Fruit fly (Drosophila melanogaster) whole organism, wandering third instar larva: ENCODE measurements around the gene Osi9.
A peak's percentile ranks its signal among the peaks of the same experiment; 100 is the strongest.

Experiments used
- Abd-B ChIP-seq: fragments of >200 bp; optimal IDR thresholded peaks from 2 replicates; lab custom pipeline; 2017; ENCODE audit warnings: missing biosample characterization, missing genetic modification characterization
- CG32264 ChIP-seq: fragments of 200-800 bp; sonication (Bioruptor generic); optimal IDR thresholded peaks from 2 replicates; lab custom pipeline; 2016; ENCODE audit warnings: missing biosample characterization, missing genetic modification characterization
- CG9705 ChIP-seq: fragments of 200-800 bp; sonication (Bioruptor generic); optimal IDR thresholded peaks from 2 replicates; lab custom pipeline; 2018; ENCODE audit warnings: missing biosample characterization, mild to moderate bottlenecking, missing genetic modification characterization
- CrebA ChIP-seq: fragments of 200-800 bp; sonication (Bioruptor generic); optimal IDR thresholded peaks from 2 replicates; lab custom pipeline; 2016; ENCODE audit warnings: missing biosample characterization, mild to moderate bottlenecking, missing genetic modification characterization, borderline replicate concordance
- Dfd ChIP-seq: fragments of >200 bp; optimal IDR thresholded peaks from 2 replicates; lab custom pipeline; 2017; ENCODE audit warnings: missing biosample characterization, missing genetic modification characterization
- Dif ChIP-seq: fragments of 200-275, 200-300 bp; sonication (Bioruptor generic); optimal IDR thresholded peaks from 2 replicates; lab custom pipeline; 2018; ENCODE audit warnings: missing biosample characterization, missing genetic modification characterization; ENCODE audit not compliant: partially characterized antibody
- GATAd ChIP-seq: sonication (Bioruptor generic); optimal IDR thresholded peaks from 2 replicates; lab custom pipeline; 2016; ENCODE audit warnings: missing biosample characterization, missing genetic modification characterization
- HLH106 ChIP-seq: fragments of 200-800 bp; optimal IDR thresholded peaks from 3 replicates; lab custom pipeline; 2019; ENCODE audit warnings: missing biosample characterization, mild to moderate bottlenecking, missing genetic modification characterization, moderate library complexity
- Hr78 ChIP-seq: fragments of >200 bp; optimal IDR thresholded peaks from 2 replicates; lab custom pipeline; 2017; ENCODE audit warnings: missing biosample characterization, missing genetic modification characterization
- Hr83 ChIP-seq: fragments of 200-300 bp; sonication (Bioruptor generic); optimal IDR thresholded peaks from 2 replicates; lab custom pipeline; 2016; ENCODE audit warnings: missing biosample characterization, mild to moderate bottlenecking, missing genetic modification characterization, moderate library complexity; ENCODE audit not compliant: poor library complexity, severe bottlenecking
- Jra ChIP-seq: sonication (Bioruptor generic); optimal IDR thresholded peaks from 2 replicates; lab custom pipeline; 2016; ENCODE audit warnings: missing biosample characterization, missing genetic modification characterization
- Mio ChIP-seq: sonication (Bioruptor generic); optimal IDR thresholded peaks from 2 replicates; lab custom pipeline; 2016; ENCODE audit warnings: missing biosample characterization, missing genetic modification characterization
- Myc ChIP-seq: fragments of >200 bp; optimal IDR thresholded peaks from 2 replicates; lab custom pipeline; 2017
- N ChIP-seq: fragments of >200 bp; optimal IDR thresholded peaks from 2 replicates; lab custom pipeline; 2018; ENCODE audit warnings: missing biosample characterization, missing external identifiers, missing genetic modification characterization
- OdsH ChIP-seq: fragments of 200-800 bp; sonication (Bioruptor generic); optimal IDR thresholded peaks from 2 replicates; lab custom pipeline; 2016; ENCODE audit warnings: missing biosample characterization, mild to moderate bottlenecking, missing genetic modification characterization
- Vsx2 ChIP-seq: fragments of 200-300, 225-300 bp; sonication (Bioruptor generic); optimal IDR thresholded peaks from 2 replicates; lab custom pipeline; 2018; ENCODE audit warnings: missing biosample characterization, missing genetic modification characterization; ENCODE audit not compliant: partially characterized antibody
- br ChIP-seq: fragments of 200-800 bp; sonication (Bioruptor generic); optimal IDR thresholded peaks from 2 replicates; lab custom pipeline; 2016; ENCODE audit warnings: missing biosample characterization, missing genetic modification characterization
- brk ChIP-seq: fragments of 200-800 bp; sonication (Bioruptor generic); optimal IDR thresholded peaks from 2 replicates; lab custom pipeline; 2016; ENCODE audit warnings: missing biosample characterization, mild to moderate bottlenecking, missing genetic modification characterization
- dl ChIP-seq, 2 experiments: fragments of 175-275, 200-275 bp in 1 of 2; fragments of 200-275 bp in 1 of 2; sonication (Bioruptor generic); optimal IDR thresholded peaks; lab custom pipeline; 2018; ENCODE audit warnings: mild to moderate bottlenecking in 2 of 2, missing biosample characterization in 2 of 2, missing genetic modification characterization in 2 of 2, moderate library complexity in 2 of 2; ENCODE audit not compliant: partially characterized antibody in 2 of 2, insufficient read depth in 1 of 2
- dmrt93B ChIP-seq: fragments of 200-800 bp; sonication (Bioruptor generic); optimal IDR thresholded peaks from 2 replicates; lab custom pipeline; 2018; ENCODE audit warnings: missing biosample characterization, mild to moderate bottlenecking, missing genetic modification characterization
- dsf ChIP-seq: sonication (Bioruptor generic); optimal IDR thresholded peaks from 2 replicates; lab custom pipeline; 2016; ENCODE audit warnings: missing biosample characterization, missing genetic modification characterization, borderline replicate concordance
- ey ChIP-seq: fragments of 200-800 bp; sonication (Bioruptor generic); optimal IDR thresholded peaks from 2 replicates; lab custom pipeline; 2016; ENCODE audit warnings: missing biosample characterization, missing genetic modification characterization
- foxo ChIP-seq, 2 experiments: fragments of 200-800 bp; sonication (Bioruptor generic); optimal IDR thresholded peaks; 2 replicates in 1 of 2; 3 replicates in 1 of 2; lab custom pipeline; 2016 to 2017; ENCODE audit warnings: missing biosample characterization in 2 of 2, missing genetic modification characterization in 2 of 2
- fru ChIP-seq: fragments of 200-800 bp; sonication (Bioruptor generic); optimal IDR thresholded peaks from 3 replicates; lab custom pipeline; 2016; ENCODE audit warnings: missing biosample characterization, mild to moderate bottlenecking, missing genetic modification characterization
- h ChIP-seq: fragments of 200-800 bp; sonication (Bioruptor generic); optimal IDR thresholded peaks from 3 replicates; lab custom pipeline; 2016; ENCODE audit warnings: missing biosample characterization, mild to moderate bottlenecking, missing genetic modification characterization
- jim ChIP-seq: fragments of 175-275, 200-325 bp; sonication (Bioruptor generic); optimal IDR thresholded peaks from 2 replicates; lab custom pipeline; 2016; ENCODE audit warnings: missing biosample characterization, mild to moderate bottlenecking, missing genetic modification characterization
- lola ChIP-seq: fragments of >200 bp; optimal IDR thresholded peaks from 2 replicates; lab custom pipeline; 2017; ENCODE audit warnings: missing biosample characterization, missing genetic modification characterization
- pan ChIP-seq: fragments of >200 bp; optimal IDR thresholded peaks from 2 replicates; lab custom pipeline; 2017
- psq ChIP-seq: fragments of 200-800 bp; sonication (Bioruptor generic); optimal IDR thresholded peaks from 3 replicates; lab custom pipeline; 2017; ENCODE audit warnings: missing biosample characterization, mild to moderate bottlenecking, missing genetic modification characterization, moderate library complexity
- rgr ChIP-seq: fragments of 200-800 bp; sonication (Bioruptor generic); optimal IDR thresholded peaks from 3 replicates; lab custom pipeline; 2016; ENCODE audit warnings: missing biosample characterization, mild to moderate bottlenecking, missing genetic modification characterization
- sage ChIP-seq: fragments of 200-800 bp; sonication (Bioruptor generic); optimal IDR thresholded peaks from 2 replicates; lab custom pipeline; 2016; ENCODE audit warnings: missing biosample characterization, mild to moderate bottlenecking, missing genetic modification characterization
- sv ChIP-seq: fragments of 200-800 bp; sonication (Bioruptor generic); optimal IDR thresholded peaks from 3 replicates; lab custom pipeline; 2016; ENCODE audit warnings: missing biosample characterization, missing genetic modification characterization
- tai ChIP-seq: sonication (Bioruptor generic); optimal IDR thresholded peaks from 2 replicates; lab custom pipeline; 2016; ENCODE audit warnings: missing biosample characterization, missing genetic modification characterization
- usp ChIP-seq: fragments of >200 bp; optimal IDR thresholded peaks from 2 replicates; lab custom pipeline; 2017; ENCODE audit warnings: missing biosample characterization, missing genetic modification characterization
- woc ChIP-seq: sonication (Bioruptor generic); optimal IDR thresholded peaks from 2 replicates; lab custom pipeline; 2016; ENCODE audit warnings: missing biosample characterization, mild to moderate bottlenecking, missing genetic modification characterization

Osi9 gene

dm6 chr3R:6259837-6260236, at the start of gene Osi9:
Gene Osi9 (plus strand): TSS chr3R:6260211.
- TF ChIP-seq Abd-B (GFP tag; lab: Kevin White, UChicago) (no peak), foxo (GFP tag; optimal IDR thresholded peaks at IDR 0.05; lab: Kevin White, UChicago) (no peak), br (no peak), dl (GFP tag; optimal IDR thresholded peaks at IDR 0.05; lab: Kevin White, UChicago; ENCODE audit: insufficient read depth in 1 of 2, partially characterized antibody in 2 of 2) (no peak), GATAd (GFP tag; lab: Kevin White, UChicago) (no peak), usp (GFP tag; lab: Kevin White, UChicago) (no peak), rgr (GFP tag; lab: Kevin White, UChicago) (no peak), psq (GFP tag; lab: Kevin White, UChicago) (no peak), Jra (GFP tag; lab: Kevin White, UChicago) (no peak), dmrt93B (GFP tag; lab: Kevin White, UChicago) (no peak), Vsx2 (no peak), CG32264 (no peak), ey (no peak), h (no peak)

dm6 chr3R:6210266-6211040, 49.6 kb upstream of the Osi9 start:
- TF ChIP-seq CG32264 = no peak
- peak; percentile 60 for TF ChIP-seq woc
- TF ChIP-seq N (GFP tag; lab: Kevin White, UChicago) = peak; percentile 40
- no peak for TF ChIP-seq OdsH
- TF ChIP-seq Hr83 (GFP tag; lab: Kevin White, UChicago) = no peak
- TF ChIP-seq HLH106 = peak; percentile 17
- TF ChIP-seq Vsx2 = peak; percentile 24
- peak; percentile 36 for TF ChIP-seq rgr (GFP tag; lab: Kevin White, UChicago)
- peak; percentile 14 for TF ChIP-seq fru (GFP tag; lab: Kevin White, UChicago)
- no peak for TF ChIP-seq dsf (GFP tag; lab: Kevin White, UChicago)
- TF ChIP-seq psq (GFP tag; lab: Kevin White, UChicago) = no peak
- TF ChIP-seq ey = peak; percentile 37
- no peak for TF ChIP-seq dl (GFP tag; optimal IDR thresholded peaks at IDR 0.05; lab: Kevin White, UChicago; ENCODE audit: insufficient read depth in 1 of 2, partially characterized antibody in 2 of 2)
- TF ChIP-seq sv = no peak
- TF ChIP-seq Myc (lab: Kevin White, UChicago) = peak; percentile 44
- peak; percentile 19 for TF ChIP-seq h
- no peak for TF ChIP-seq brk (GFP tag; lab: Kevin White, UChicago)
- TF ChIP-seq br = no peak
- no peak for TF ChIP-seq pan (lab: Kevin White, UChicago)

- TF ChIP-seq CG9705 (no peak), Myc (lab: Kevin White, UChicago) (no peak), woc (no peak), Jra (GFP tag; lab: Kevin White, UChicago) (no peak), lola (GFP tag; lab: Kevin White, UChicago) (no peak), Vsx2 (no peak), Hr78 (GFP tag; lab: Kevin White, UChicago) (no peak), dmrt93B (GFP tag; lab: Kevin White, UChicago) (no peak), psq (GFP tag; lab: Kevin White, UChicago) (no peak), CG32264 (no peak), tai (GFP tag; lab: Kevin White, UChicago) (no peak), jim (no peak), OdsH (no peak), Dif (GFP tag; lab: Kevin White, UChicago) (no peak), GATAd (GFP tag; lab: Kevin White, UChicago) (no peak), rgr (GFP tag; lab: Kevin White, UChicago) (no peak), sage (GFP tag; lab: Kevin White, UChicago) (no peak), Dfd (no peak)
Measured at dm6 chr3R:6211041-6211377, 49.0 kb upstream of the Osi9 start.

- TF ChIP-seq sv (no peak), Mio (no peak), Hr83 (GFP tag; lab: Kevin White, UChicago) (no peak), GATAd (GFP tag; lab: Kevin White, UChicago) (no peak), foxo (GFP tag; optimal IDR thresholded peaks at IDR 0.05; lab: Kevin White, UChicago) (no peak), usp (GFP tag; lab: Kevin White, UChicago) (no peak), dl (GFP tag; optimal IDR thresholded peaks at IDR 0.05; lab: Kevin White, UChicago; ENCODE audit: insufficient read depth in 1 of 2, partially characterized antibody in 2 of 2) (no peak), dmrt93B (GFP tag; lab: Kevin White, UChicago) (no peak), sage (GFP tag; lab: Kevin White, UChicago) (no peak), CrebA (no peak), dsf (GFP tag; lab: Kevin White, UChicago) (no peak), Vsx2 (no peak), tai (GFP tag; lab: Kevin White, UChicago) (no peak), CG9705 (no peak), h (no peak), psq (GFP tag; lab: Kevin White, UChicago) (no peak), Abd-B (GFP tag; lab: Kevin White, UChicago) (no peak), HLH106 (no peak), Hr78 (GFP tag; lab: Kevin White, UChicago) (no peak)
- TF ChIP-seq, all 38 proteins: peak for 0
Measured at dm6 chr3R:6214227-6214626, 45.8 kb upstream of the Osi9 start.
